Worm (Caenorhabditis elegans) whole organism, L4 larva: ENCODE measurements around the gene B0222.1.
A peak's percentile ranks its signal among the peaks of the same experiment; 100 is the strongest.
"Not testable (repeated sequence)": the region's sequence is repeated elsewhere in the genome, so short reads cannot be mapped to it uniquely, and the experiment has no call there.

Source experiments
- aha-1 ChIP-seq: fragments of 150-350 bp; peaks from one replicate; lab custom pipeline; 2014; ENCODE audit warnings: missing biosample characterization, missing genetic modification characterization
- aly-2 ChIP-seq: sonication (generic microtip); optimal IDR thresholded peaks from 2 replicates; lab custom pipeline; 2018; ENCODE audit warnings: missing biosample characterization, missing genetic modification characterization
- ceh-62 ChIP-seq: sonication (generic microtip); optimal IDR thresholded peaks from 2 replicates; lab custom pipeline; 2017; ENCODE audit warnings: missing biosample characterization, missing genetic modification characterization
- lin-13 ChIP-seq: fragments of 150-350 bp; optimal IDR thresholded peaks from 2 replicates; lab custom pipeline; 2014; ENCODE audit warnings: missing biosample characterization, missing genetic modification reagents, missing genetic modification characterization
- php-3 ChIP-seq: fragments of 200-800 bp; sonication (Bioruptor generic); IDR thresholded peaks from 2 replicates; pipeline ENCODE4 v1.3.6; 2022; ENCODE audit warnings: missing genetic modification reagents, missing genetic modification characterization, missing compliant biosample characterization
- set-16 ChIP-seq: fragments of 200-800 bp; sonication (Bioruptor generic); IDR thresholded peaks from 2 replicates; pipeline ENCODE4 v1.3.6; 2022; ENCODE audit warnings: missing genetic modification reagents, missing genetic modification characterization, missing compliant biosample characterization
- zag-1 ChIP-seq: fragments of 150-350 bp; optimal IDR thresholded peaks from 2 replicates; lab custom pipeline; 2014; ENCODE audit warnings: missing biosample characterization, missing genetic modification characterization

- not testable (repeated sequence) for TF ChIP-seq ceh-62; zag-1 (tag; lab: Kevin White, UChicago); aha-1; lin-13 (GFP tag; lab: Kevin White, UChicago); aly-2 (tag; lab: Kevin White, UChicago)
- TF ChIP-seq php-3 (GFP tag; lab: Robert Waterston, UW) = peak; percentile 27; the same call in 1 of the 2 replicates
- TF ChIP-seq set-16 (GFP tag; lab: Robert Waterston, UW) = 0 out of 2 replicates have a peak, but pooled peaks have one; percentile 15
These were observed 47.4 kb upstream of the B0222.1 start for ce11 chrV:9086650-9087049.
